Fruit fly (Drosophila melanogaster): Measurements from ENCODE around the gene CG32987.

CG32987 gene

DNA sequence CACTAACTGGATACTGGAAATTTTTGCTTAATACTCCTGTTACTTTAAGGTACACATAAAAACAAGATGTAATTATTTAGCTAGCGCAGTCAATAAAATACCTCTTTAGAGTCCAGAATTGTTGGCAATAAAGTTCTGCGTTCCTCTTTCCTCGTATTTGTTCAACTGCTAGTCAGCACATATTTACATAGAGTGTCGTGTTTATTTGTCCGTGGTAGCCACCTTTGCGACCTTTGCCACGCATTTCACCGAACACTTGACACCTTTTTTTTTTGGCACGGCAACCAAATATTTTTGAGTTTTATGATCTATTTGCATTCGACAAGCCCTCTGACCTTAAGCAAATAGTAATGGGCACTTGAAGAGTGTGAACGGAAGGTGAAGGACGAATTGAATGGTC, 17.7 kb upstream of the CG32987 start (continued):
- peak; percentile 92 for TF ChIP-seq ac (GFP tag; optimal IDR thresholded peaks at IDR 0.05)
- no peak for TF ChIP-seq br (optimal IDR thresholded peaks at IDR 0.05)
- peak; percentile 41 for TF ChIP-seq MESR4 (GFP tag; optimal IDR thresholded peaks at IDR 0.05)
- no peak for TF ChIP-seq CG14860 (GFP tag; IDR thresholded peaks at IDR 0.05; ENCODE audit: partially characterized antibody)
- TF ChIP-seq CG14050 (GFP tag; IDR thresholded peaks at IDR 0.05): peak; percentile 28; the same call in 1 of the 3 replicates
- TF ChIP-seq D (optimal IDR thresholded peaks at IDR 0.05): no peak
- peak; percentile 67 for TF ChIP-seq D (GFP tag; optimal IDR thresholded peaks at IDR 0.05)
- TF ChIP-seq Ptx1 (GFP tag; IDR thresholded peaks at IDR 0.05): no peak
- TF ChIP-seq CG12769 (tag; optimal IDR thresholded peaks at IDR 0.05): peak; percentile 83
- TF ChIP-seq CG7928 (GFP tag; optimal IDR thresholded peaks at IDR 0.05): peak; percentile 35
- TF ChIP-seq Bdp1 (GFP tag; optimal IDR thresholded peaks at IDR 0.05): peak; percentile 89
- peak; percentile 49 for TF ChIP-seq B-H2 (GFP tag; optimal IDR thresholded peaks at IDR 0.05)
- no peak for TF ChIP-seq usp (GFP tag; optimal IDR thresholded peaks at IDR 0.05)
- no peak for TF ChIP-seq slbo (GFP tag; IDR thresholded peaks at IDR 0.05)
- TF ChIP-seq lab (GFP tag; optimal IDR thresholded peaks at IDR 0.05): peak; percentile 87
- TF ChIP-seq knrl (GFP tag; IDR thresholded peaks at IDR 0.05; ENCODE audit: partially characterized antibody): no peak
- TF ChIP-seq NfI (GFP tag; optimal IDR thresholded peaks at IDR 0.05): peak; percentile 59
- TF ChIP-seq CG18262 (tag; optimal IDR thresholded peaks at IDR 0.05): peak; percentile 53
- TF ChIP-seq Ets97D (GFP tag; optimal IDR thresholded peaks at IDR 0.05): peak; percentile 10
- TF ChIP-seq gsb-n (tag; optimal IDR thresholded peaks at IDR 0.05): peak; percentile 91
- TF ChIP-seq ken (GFP tag; IDR thresholded peaks at IDR 0.05): 0 out of 3 replicates have a peak, but pooled peaks have one; percentile 42
- peak; percentile 65; the same call in 2 of the 3 replicates for TF ChIP-seq z (GFP tag; IDR thresholded peaks at IDR 0.05)
- no peak for TF ChIP-seq C15 (GFP tag; IDR thresholded peaks at IDR 0.05)
- TF ChIP-seq tna (GFP tag; IDR thresholded peaks at IDR 0.05; ENCODE audit: partially characterized antibody): no peak
- peak; percentile 91 for TF ChIP-seq CG10209 (GFP tag; optimal IDR thresholded peaks at IDR 0.05)
- TF ChIP-seq CG1832 (GFP tag; optimal IDR thresholded peaks at IDR 0.05): no peak
- TF ChIP-seq dati (GFP tag; IDR thresholded peaks at IDR 0.05): no peak
- peak; percentile 38 for TF ChIP-seq CG17359 (tag; optimal IDR thresholded peaks at IDR 0.05)
- peak; percentile 87 for TF ChIP-seq Vsx1 (GFP tag; optimal IDR thresholded peaks at IDR 0.05)
- peak; percentile 40 for TF ChIP-seq gro (GFP tag; optimal IDR thresholded peaks at IDR 0.05)
- TF ChIP-seq kah (GFP tag; optimal IDR thresholded peaks at IDR 0.05): no peak
- TF ChIP-seq pum (GFP tag; optimal IDR thresholded peaks at IDR 0.05): peak; percentile 44
- peak; percentile 74 for TF ChIP-seq CG1024 (GFP tag; IDR thresholded peaks at IDR 0.05)
- no peak for TF ChIP-seq dysf (GFP tag; IDR thresholded peaks at IDR 0.05)
- no peak for TF ChIP-seq CG15269 (tag; optimal IDR thresholded peaks at IDR 0.05)
- no peak for TF ChIP-seq Hmx (GFP tag; optimal IDR thresholded peaks at IDR 0.05)
- peak; percentile 79 for TF ChIP-seq CG11456 (GFP tag; IDR thresholded peaks at IDR 0.05)
- TF ChIP-seq Deaf1 (tag; optimal IDR thresholded peaks at IDR 0.05): no peak
- peak; percentile 37 for TF ChIP-seq CG7839 (tag; optimal IDR thresholded peaks at IDR 0.05)
- TF ChIP-seq HmgZ (tag; optimal IDR thresholded peaks at IDR 0.05): peak; percentile 85
- peak; percentile 71 for TF ChIP-seq CG12391 (tag; optimal IDR thresholded peaks at IDR 0.05)
- TF ChIP-seq CG11085 (GFP tag; IDR thresholded peaks at IDR 0.05): no peak
- no peak for TF ChIP-seq hkb (optimal IDR thresholded peaks at IDR 0.05)
- TF ChIP-seq hkb (GFP tag; IDR thresholded peaks at IDR 0.05): peak; percentile 61
- TF ChIP-seq Xbp1 (GFP tag; optimal IDR thresholded peaks at IDR 0.05): peak; percentile 1
- peak; percentile 89 for TF ChIP-seq CrebB (tag; optimal IDR thresholded peaks at IDR 0.05)
- peak; percentile 69 for TF ChIP-seq CG12744 (GFP tag; optimal IDR thresholded peaks at IDR 0.05)
- peak; percentile 86 for TF ChIP-seq CG1529 (GFP tag; optimal IDR thresholded peaks at IDR 0.05)
- no peak for TF ChIP-seq CG13296 (GFP tag; optimal IDR thresholded peaks at IDR 0.05)
- TF ChIP-seq CG10654 (GFP tag; optimal IDR thresholded peaks at IDR 0.05): peak; percentile 52
- TF ChIP-seq CG13123 (GFP tag; optimal IDR thresholded peaks at IDR 0.05): peak; percentile 94
- TF ChIP-seq chn (GFP tag; optimal IDR thresholded peaks at IDR 0.05): peak; percentile 72

All from whole organism, embryonic.